Fruit fly (Drosophila melanogaster) whole organism, embryonic: Measurements from ENCODE around the gene CG5050.
A peak's percentile ranks its signal among the peaks of the same experiment; 100 is the strongest.

Experiments used
- CG10274 ChIP-seq: fragments of 200-800 bp; sonication (Bioruptor generic); optimal IDR thresholded peaks from 3 replicates; lab custom pipeline; 2017; ENCODE audit warnings: missing biosample characterization, mild to moderate bottlenecking, missing genetic modification characterization
- CG13296 ChIP-seq: fragments of 200-800 bp; sonication (Bioruptor generic); optimal IDR thresholded peaks from 3 replicates; lab custom pipeline; 2018; ENCODE audit warnings: missing biosample characterization, mild to moderate bottlenecking, missing genetic modification characterization
- CG13624 ChIP-seq: fragments of 200-800 bp; sonication (Bioruptor generic); optimal IDR thresholded peaks from 2 replicates; lab custom pipeline; 2016; ENCODE audit warnings: missing biosample characterization, missing genetic modification characterization
- CG14860 ChIP-seq: fragments of 200-800 bp; sonication (Bioruptor generic); IDR thresholded peaks from 3 replicates; pipeline ENCODE4 v1.3.6; 2022; ENCODE audit warnings: missing biosample characterization, missing genetic modification characterization; ENCODE audit not compliant: partially characterized antibody
- CG17359 ChIP-seq: fragments of 200-800 bp; sonication (Bioruptor generic); optimal IDR thresholded peaks from 3 replicates; lab custom pipeline; 2018; ENCODE audit warnings: missing biosample characterization, mild to moderate bottlenecking, missing genetic modification characterization, moderate library complexity
- CG18476 ChIP-seq: fragments of 200-800 bp; sonication (Bioruptor generic); optimal IDR thresholded peaks from 2 replicates; lab custom pipeline; 2016; ENCODE audit warnings: missing biosample characterization, mild to moderate bottlenecking, missing genetic modification characterization
- CG3407 ChIP-seq: fragments of 200-800 bp; sonication (Bioruptor generic); optimal IDR thresholded peaks from 2 replicates; lab custom pipeline; 2018; ENCODE audit warnings: missing biosample characterization, mild to moderate bottlenecking, missing genetic modification characterization
- CG6683 ChIP-seq: fragments of 200-800 bp; sonication (Bioruptor generic); optimal IDR thresholded peaks from 2 replicates; lab custom pipeline; 2017; ENCODE audit warnings: missing biosample characterization, mild to moderate bottlenecking, missing genetic modification characterization, missing genetic modification reagents
- CG7786 ChIP-seq: fragments of 200-800 bp; sonication (Bioruptor generic); optimal IDR thresholded peaks from 2 replicates; lab custom pipeline; 2016; ENCODE audit warnings: missing biosample characterization, missing genetic modification characterization
- Dbx ChIP-seq: fragments of 200-800 bp; sonication (Bioruptor generic); IDR thresholded peaks from 3 replicates; pipeline ENCODE4 v1.3.6; 2022; ENCODE audit warnings: missing biosample characterization, missing genetic modification characterization
- ERR ChIP-seq: fragments of 200-800 bp; sonication (Bioruptor generic); optimal IDR thresholded peaks from 2 replicates; lab custom pipeline; 2016; ENCODE audit warnings: missing biosample characterization, missing genetic modification characterization
- GATAe ChIP-seq: fragments of 200-800 bp; sonication (Bioruptor generic); conservative IDR thresholded peaks from 2 replicates; pipeline ENCODE4 v1.3.6; 2022; ENCODE audit warnings: missing biosample characterization, missing genetic modification characterization
- HHEX ChIP-seq: fragments of 200-800 bp; sonication (Bioruptor generic); optimal IDR thresholded peaks from 3 replicates; lab custom pipeline; 2017; ENCODE audit warnings: missing biosample characterization, mild to moderate bottlenecking, missing genetic modification characterization, missing genetic modification reagents
- Lim3 ChIP-seq: fragments of 200-800 bp; sonication (Bioruptor generic); IDR thresholded peaks from 2 replicates; pipeline ENCODE4 v1.3.6; 2022; ENCODE audit warnings: missing biosample characterization, missing genetic modification characterization
- Med ChIP-seq: fragments of 200-800 bp; sonication (Bioruptor generic); peaks from one replicate; lab custom pipeline; 2016; ENCODE audit warnings: missing biosample characterization, missing genetic modification characterization, mild to moderate bottlenecking, inconsistent platforms, moderate library complexity
- NK7.1 ChIP-seq: fragments of 200-800 bp; sonication (Bioruptor generic); optimal IDR thresholded peaks from 3 replicates; lab custom pipeline; 2016; ENCODE audit warnings: missing biosample characterization, missing genetic modification characterization
- NfI ChIP-seq: fragments of 200-800 bp; sonication (Bioruptor generic); optimal IDR thresholded peaks from 3 replicates; lab custom pipeline; 2018; ENCODE audit warnings: missing biosample characterization, mild to moderate bottlenecking, missing genetic modification characterization, moderate library complexity
- Oli ChIP-seq: fragments of 200-800 bp; sonication (Bioruptor generic); optimal IDR thresholded peaks from 2 replicates; lab custom pipeline; 2018; ENCODE audit warnings: missing biosample characterization, mild to moderate bottlenecking, missing genetic modification characterization, moderate library complexity
- Pdp1 ChIP-seq, 2 experiments: fragments of 200-800 bp; sonication (Bioruptor generic); optimal IDR thresholded peaks; 3 replicates each; lab custom pipeline; 2016; ENCODE audit warnings: missing biosample characterization in 2 of 2, missing genetic modification characterization in 2 of 2, mild to moderate bottlenecking in 1 of 2, moderate library complexity in 1 of 2
- Taf1 ChIP-seq: fragments of 200-800 bp; sonication (Bioruptor generic); IDR thresholded peaks from 2 replicates; pipeline ENCODE4 v1.3.6; 2022; ENCODE audit warnings: missing biosample characterization, missing genetic modification characterization
- Trl ChIP-seq, 3 experiments: fragments of >200 bp in 2 of 3; fragments of 200-800 bp in 1 of 3; sonication (Bioruptor generic) in 1 of 3; optimal IDR thresholded peaks; 2 replicates in 1 of 3; 3 replicates in 2 of 3; lab custom pipeline; 2016 to 2017; ENCODE audit warnings: missing biosample characterization in 1 of 3, missing genetic modification characterization in 1 of 3
- az2 ChIP-seq: fragments of 200-800 bp; sonication (Bioruptor generic); optimal IDR thresholded peaks from 3 replicates; lab custom pipeline; 2016; ENCODE audit warnings: missing biosample characterization, missing genetic modification characterization
- bbx ChIP-seq: fragments of 200-800 bp; sonication (Bioruptor generic); IDR thresholded peaks from 2 replicates; pipeline ENCODE4 v1.3.6; 2022; ENCODE audit warnings: missing biosample characterization, missing genetic modification characterization; ENCODE audit not compliant: partially characterized antibody
- cg ChIP-seq: fragments of 200-800 bp; sonication (Bioruptor generic); optimal IDR thresholded peaks from 3 replicates; lab custom pipeline; 2019; ENCODE audit warnings: missing biosample characterization, mild to moderate bottlenecking, missing genetic modification characterization, moderate library complexity
- ci ChIP-seq: fragments of 200-800 bp; sonication (Bioruptor generic); IDR thresholded peaks from 3 replicates; pipeline ENCODE4 v1.3.6; 2022; ENCODE audit warnings: missing biosample characterization, missing genetic modification characterization
- crol ChIP-seq: fragments of 200-800 bp; sonication (Bioruptor generic); IDR thresholded peaks from 2 replicates; pipeline ENCODE4 v1.3.6; 2022; ENCODE audit warnings: missing biosample characterization, missing genetic modification characterization
- disco-r ChIP-seq: fragments of 200-800 bp; sonication (Bioruptor generic); optimal IDR thresholded peaks from 2 replicates; lab custom pipeline; 2016; ENCODE audit warnings: missing biosample characterization, missing genetic modification characterization
- fd102C ChIP-seq: fragments of 200-800 bp; sonication (Bioruptor generic); optimal IDR thresholded peaks from 2 replicates; lab custom pipeline; 2018; ENCODE audit warnings: missing biosample characterization, mild to moderate bottlenecking, missing genetic modification characterization, moderate library complexity
- ftz-f1 ChIP-seq: fragments of 200-800 bp; sonication (Bioruptor generic); optimal IDR thresholded peaks from 2 replicates; lab custom pipeline; 2016; ENCODE audit warnings: missing biosample characterization, missing genetic modification characterization
- gem ChIP-seq: fragments of 200-800 bp; sonication (Bioruptor generic); optimal IDR thresholded peaks from 2 replicates; lab custom pipeline; 2019; ENCODE audit warnings: missing biosample characterization, mild to moderate bottlenecking, missing genetic modification characterization, moderate library complexity
- hth ChIP-seq: fragments of >200 bp; optimal IDR thresholded peaks from 2 replicates; lab custom pipeline; 2017; ENCODE audit warnings: inconsistent platforms
- klu ChIP-seq: fragments of 200-800 bp; sonication (Bioruptor generic); IDR thresholded peaks from 2 replicates; pipeline ENCODE4 v1.3.6; 2022; ENCODE audit warnings: missing biosample characterization, missing genetic modification characterization
- lola ChIP-seq, 3 experiments: fragments of >200 bp in 2 of 3; fragments of 200-800 bp in 1 of 3; sonication (Bioruptor generic) in 1 of 3; optimal IDR thresholded peaks; 2 replicates each; lab custom pipeline; 2017 to 2019; ENCODE audit warnings: missing biosample characterization in 3 of 3, missing genetic modification characterization in 3 of 3, mild to moderate bottlenecking in 1 of 3, moderate library complexity in 1 of 3
- nom ChIP-seq: fragments of 200-800 bp; sonication (Bioruptor generic); optimal IDR thresholded peaks from 2 replicates; lab custom pipeline; 2017; ENCODE audit warnings: missing biosample characterization, missing genetic modification characterization, mild to moderate bottlenecking, moderate library complexity, missing genetic modification reagents
- pan ChIP-seq, 4 experiments: fragments of >200 bp in 3 of 4; fragments of 200-800 bp in 1 of 4; sonication (Bioruptor generic) in 1 of 4; optimal IDR thresholded peaks in 3 of 4; IDR thresholded peaks in 1 of 4; 2 replicates each; pipeline versions ENCODE4 v1.3.6 to Lab custom; 2017 to 2022; ENCODE audit warnings: missing biosample characterization in 2 of 4, missing genetic modification characterization in 2 of 4, mixed read lengths in 1 of 4
- pnt ChIP-seq: fragments of 200-800 bp; sonication (Bioruptor generic); optimal IDR thresholded peaks from 3 replicates; lab custom pipeline; 2016; ENCODE audit warnings: missing biosample characterization, missing genetic modification characterization
- sens-2 ChIP-seq: fragments of 200-800 bp; sonication (Bioruptor generic); IDR thresholded peaks from 2 replicates; pipeline ENCODE4 v1.3.6; 2022; ENCODE audit warnings: missing biosample characterization, missing genetic modification characterization
- sisA ChIP-seq: fragments of 200-800 bp; sonication (Bioruptor generic); IDR thresholded peaks from 2 replicates; pipeline ENCODE4 v1.3.6; 2022; ENCODE audit warnings: missing biosample characterization, missing genetic modification characterization
- so ChIP-seq: fragments of 200-800 bp; sonication (Bioruptor generic); IDR thresholded peaks from 3 replicates; pipeline ENCODE4 v1.3.6; 2022; ENCODE audit warnings: missing biosample characterization, missing genetic modification characterization
- sr ChIP-seq: fragments of 200-800 bp; sonication (Bioruptor generic); IDR thresholded peaks from 3 replicates; pipeline ENCODE4 v1.3.6; 2022; ENCODE audit warnings: missing biosample characterization, missing genetic modification characterization
- tio ChIP-seq: fragments of 200-800 bp; sonication (Bioruptor generic); optimal IDR thresholded peaks from 2 replicates; lab custom pipeline; 2017; ENCODE audit warnings: missing biosample characterization, missing genetic modification characterization, inconsistent platforms
- tll ChIP-seq, 2 experiments: fragments of 200-800 bp in 1 of 2; fragments of >200 bp in 1 of 2; sonication (Bioruptor generic) in 1 of 2; optimal IDR thresholded peaks; 2 replicates each; lab custom pipeline; 2017 to 2019; ENCODE audit warnings: missing biosample characterization in 2 of 2, missing genetic modification characterization in 2 of 2, mild to moderate bottlenecking in 1 of 2, moderate library complexity in 1 of 2
- ttk ChIP-seq: fragments of 200-800 bp; sonication (Bioruptor generic); IDR thresholded peaks from 2 replicates; pipeline ENCODE4 v2.1.2; 2022; ENCODE audit warnings: missing biosample characterization, missing genetic modification characterization
- tup ChIP-seq: fragments of 200-800 bp; sonication (Bioruptor generic); optimal IDR thresholded peaks from 2 replicates; lab custom pipeline; 2016; ENCODE audit warnings: missing biosample characterization, mild to moderate bottlenecking, missing genetic modification characterization, moderate library complexity
- vfl ChIP-seq: fragments of 200-800 bp; sonication (Bioruptor generic); optimal IDR thresholded peaks from 2 replicates; lab custom pipeline; 2016; ENCODE audit warnings: missing biosample characterization, missing genetic modification characterization
- wor ChIP-seq: fragments of 200-800 bp; sonication (Bioruptor generic); IDR thresholded peaks from 2 replicates; pipeline ENCODE4 v1.3.6; 2022; ENCODE audit warnings: missing biosample characterization, missing genetic modification characterization

CG5050 gene

DNA sequence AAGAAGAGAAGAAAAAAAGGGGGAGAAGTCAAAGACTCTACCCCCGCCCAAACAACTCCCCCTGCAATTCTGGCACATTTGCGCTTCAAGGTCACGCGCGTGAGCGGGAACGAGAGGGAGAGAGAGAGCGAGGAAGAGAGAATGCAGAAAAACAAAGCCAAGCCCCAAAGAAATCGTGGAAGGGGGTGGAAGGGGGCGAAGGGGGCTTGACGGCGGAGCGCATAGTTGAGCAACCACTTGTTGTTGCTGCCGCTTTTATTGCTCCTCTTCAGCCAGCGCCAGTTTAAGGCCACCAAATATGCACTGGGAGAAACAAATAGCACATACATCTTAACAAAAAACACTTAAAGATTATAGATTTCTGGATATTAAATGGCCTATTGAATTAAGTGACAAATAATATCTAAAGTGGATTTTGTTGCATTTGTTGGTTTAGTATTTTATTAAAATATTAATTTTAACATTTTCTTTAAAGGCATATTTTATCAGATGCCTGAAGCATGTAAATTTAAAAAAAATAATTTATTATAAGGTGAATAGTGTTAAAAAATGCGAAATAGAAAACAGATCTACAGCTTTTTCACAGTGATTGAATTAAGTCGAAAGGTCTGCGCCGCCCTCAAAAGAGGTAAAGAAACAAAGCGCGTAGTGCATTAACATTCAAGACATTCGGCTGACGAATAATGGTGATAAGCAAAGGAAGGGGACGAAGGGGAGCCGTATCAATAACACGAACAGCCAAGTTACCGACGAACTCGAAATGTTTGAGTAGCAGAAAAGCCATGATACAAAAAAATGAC is 22.7 kb upstream of the CG5050 start (continued):
- TF ChIP-seq ERR (GFP tag; lab: Kevin White, UChicago) (no peak), disco-r (peak; percentile 26), tio (GFP tag; lab: Kevin White, UChicago) (peak; percentile 93), ftz-f1 (GFP tag; lab: Kevin White, UChicago) (peak; percentile 95), tll (GFP tag; optimal IDR thresholded peaks at IDR 0.05; lab: Kevin White, UChicago) (no peak), sr (GFP tag; lab: Robert Waterston, UW) (no peak; the same call in 2 of the 3 replicates), pnt (GFP tag; lab: Kevin White, UChicago) (peak; percentile 38), CG18476 (GFP tag; lab: Kevin White, UChicago) (peak; percentile 31), bbx (GFP tag; lab: Robert Waterston, UW) (no peak), fd102C (no peak), az2 (GFP tag; lab: Kevin White, UChicago) (peak; percentile 94), CG17359 (tag; lab: Kevin White, UChicago) (peak; percentile 98), CG10274 (GFP tag; lab: Kevin White, UChicago) (peak; percentile 83), CG6683 (GFP tag; lab: Kevin White, UChicago) (peak; percentile 93), GATAe (GFP tag; lab: Robert Waterston, UW) (peak; percentile 48), ttk (peak; percentile 95), lola (GFP tag; optimal IDR thresholded peaks at IDR 0.05; lab: Kevin White, UChicago) (peak in 1 of 3 experiments; percentile 95), CG7786 (GFP tag; lab: Kevin White, UChicago) (peak; percentile 37), NK7.1 (peak; percentile 17), hth (lab: Kevin White, UChicago) (no peak), CG13296 (GFP tag; lab: Kevin White, UChicago) (peak; percentile 97), klu (GFP tag; lab: Robert Waterston, UW) (peak; percentile 55)

DNA sequence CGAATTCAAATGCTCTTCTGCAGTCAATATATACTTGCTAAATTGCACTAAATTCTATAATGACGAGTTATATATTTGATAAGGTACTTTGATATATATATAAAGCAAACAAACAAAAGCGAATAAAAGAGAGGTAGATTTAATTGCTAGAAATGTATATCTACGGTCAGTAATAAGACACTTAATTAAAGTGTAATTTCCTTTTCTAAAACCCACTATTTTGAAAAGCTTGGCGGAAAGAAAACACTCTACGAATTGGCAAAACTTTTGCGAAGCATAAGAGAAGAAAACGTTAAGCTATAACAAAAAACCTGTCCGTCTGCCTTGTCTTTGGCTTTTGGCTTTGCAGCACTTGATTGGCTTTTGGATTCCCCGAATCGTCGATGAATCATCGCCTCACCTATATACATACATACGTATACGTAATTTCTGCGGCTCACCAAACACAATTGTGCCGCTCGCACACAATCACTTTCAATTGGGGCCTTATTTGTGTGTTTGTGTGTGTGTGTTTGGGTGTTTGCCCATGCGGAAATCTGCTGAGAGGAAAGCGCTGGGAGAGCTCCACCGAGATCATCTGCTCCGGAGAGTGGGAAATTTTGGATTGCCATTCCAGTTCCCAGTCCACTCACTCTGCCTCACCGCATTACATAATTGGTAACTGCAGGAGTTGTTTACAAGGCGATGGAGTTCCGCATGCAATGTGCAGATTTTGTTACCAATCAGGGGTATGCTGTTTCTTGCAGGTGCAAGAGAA is 21.9 kb upstream of the CG5050 start:
- TF ChIP-seq tup (GFP tag; lab: Kevin White, UChicago), result no peak
- no peak for TF ChIP-seq Dbx (GFP tag; lab: Robert Waterston, UW)
- no peak for TF ChIP-seq wor (GFP tag; lab: Robert Waterston, UW)
- TF ChIP-seq sens-2 (GFP tag; lab: Robert Waterston, UW), result no peak
- TF ChIP-seq nom (GFP tag; lab: Kevin White, UChicago), result no peak
- TF ChIP-seq Med (GFP tag; lab: Kevin White, UChicago), result peak; percentile 50
- TF ChIP-seq Pdp1 (GFP tag; optimal IDR thresholded peaks at IDR 0.05; lab: Kevin White, UChicago), result peak in 1 of 2 experiments; percentile 84
- TF ChIP-seq Trl (optimal IDR thresholded peaks at IDR 0.05; lab: Kevin White, UChicago), result peak; percentile 46 to 48
- TF ChIP-seq Trl (GFP tag; optimal IDR thresholded peaks at IDR 0.05; lab: Kevin White, UChicago), result no peak
- TF ChIP-seq NfI, result no peak
- TF ChIP-seq sisA, result no peak
- TF ChIP-seq cg, result peak; percentile 72
- TF ChIP-seq ttk, result no peak
- no peak for TF ChIP-seq vfl (GFP tag; lab: Kevin White, UChicago)
- no peak for TF ChIP-seq CG3407 (GFP tag; lab: Kevin White, UChicago)
- 0 out of 3 replicates have a peak, but pooled peaks have one; percentile 16 for TF ChIP-seq ci (GFP tag; lab: Robert Waterston, UW)
- no peak for TF ChIP-seq CG14860
- TF ChIP-seq CG13624 (GFP tag; lab: Kevin White, UChicago), result no peak
- TF ChIP-seq crol (GFP tag; lab: Robert Waterston, UW), result no peak
- no peak for TF ChIP-seq Lim3 (GFP tag; lab: Robert Waterston, UW)
- no peak for TF ChIP-seq HHEX (GFP tag; lab: Kevin White, UChicago)
- no peak for TF ChIP-seq pan (optimal IDR thresholded peaks at IDR 0.05; lab: Kevin White, UChicago)
- no peak for TF ChIP-seq pan (GFP tag; optimal IDR thresholded peaks at IDR 0.05 in 1 of 2, IDR thresholded peaks at IDR 0.05 in 1 of 2)
- no peak for TF ChIP-seq Oli (tag; lab: Kevin White, UChicago)
- no peak for TF ChIP-seq Taf1
- TF ChIP-seq gem (tag; lab: Kevin White, UChicago), result peak; percentile 36
- 0 out of 3 replicates have a peak, but pooled peaks have one; percentile 7 for TF ChIP-seq so (GFP tag; lab: Robert Waterston, UW)
